Fruit fly (Drosophila melanogaster): Measurements from ENCODE around the gene Flad2.

dm6 chr2L:13457037-13457547 is 44.8 kb downstream of the Flad2 start, which contains the start of gene CG42809:
- TF ChIP-seq CTCF (optimal IDR thresholded peaks at IDR 0.05) (no peak), CG8478 (optimal IDR thresholded peaks at IDR 0.05) (no peak)

Data from S2 (cell line).